Fruit fly (Drosophila melanogaster) whole organism, embryonic: ENCODE data around the gene Obp99a.

Source experiments
- Aef1 ChIP-seq: fragments of 200-800 bp; sonication (Bioruptor generic); IDR thresholded peaks from 3 replicates; pipeline ENCODE4 v1.3.6; 2022; ENCODE audit warnings: missing biosample characterization, missing genetic modification characterization
- Atf-2 ChIP-seq: fragments of 200-800 bp; sonication (Bioruptor generic); optimal IDR thresholded peaks from 2 replicates; lab custom pipeline; 2016; ENCODE audit warnings: missing biosample characterization, missing genetic modification characterization
- CG11093 ChIP-seq: fragments of 200-800 bp; sonication (Bioruptor generic); IDR thresholded peaks from 3 replicates; pipeline ENCODE4 v1.3.6; 2022; ENCODE audit warnings: missing biosample characterization, missing genetic modification characterization
- CG11696 ChIP-seq: fragments of 200-800 bp; sonication (Bioruptor generic); IDR thresholded peaks from 2 replicates; pipeline ENCODE4 v1.3.6; 2022; ENCODE audit warnings: missing biosample characterization, missing genetic modification characterization
- CG12104 ChIP-seq: fragments of 200-800 bp; sonication (Bioruptor generic); optimal IDR thresholded peaks from 3 replicates; lab custom pipeline; 2016; ENCODE audit warnings: missing biosample characterization, missing genetic modification characterization
- CG13624 ChIP-seq: fragments of 200-800 bp; sonication (Bioruptor generic); optimal IDR thresholded peaks from 2 replicates; lab custom pipeline; 2016; ENCODE audit warnings: missing biosample characterization, missing genetic modification characterization
- CG14860 ChIP-seq: fragments of 200-800 bp; sonication (Bioruptor generic); IDR thresholded peaks from 3 replicates; pipeline ENCODE4 v1.3.6; 2022; ENCODE audit warnings: missing biosample characterization, missing genetic modification characterization; ENCODE audit not compliant: partially characterized antibody
- CG16779 ChIP-seq: fragments of 200-800 bp; sonication (Bioruptor generic); IDR thresholded peaks from 2 replicates; pipeline ENCODE4 v1.3.6; 2022; ENCODE audit warnings: missing biosample characterization, missing genetic modification characterization
- CG17802 ChIP-seq: fragments of 200-800 bp; sonication (Bioruptor generic); optimal IDR thresholded peaks from 2 replicates; lab custom pipeline; 2018; ENCODE audit warnings: missing biosample characterization, mild to moderate bottlenecking, missing genetic modification characterization, moderate library complexity
- CG2120 ChIP-seq: fragments of 200-800 bp; sonication (Bioruptor generic); optimal IDR thresholded peaks from 3 replicates; lab custom pipeline; 2016; ENCODE audit warnings: missing biosample characterization, missing genetic modification characterization
- CG2678 ChIP-seq: fragments of 200-800 bp; sonication (Bioruptor generic); optimal IDR thresholded peaks from 3 replicates; lab custom pipeline; 2019; ENCODE audit warnings: missing biosample characterization, mild to moderate bottlenecking, missing genetic modification characterization, moderate library complexity
- CG4328 ChIP-seq: fragments of 200-800 bp; sonication (Bioruptor generic); optimal IDR thresholded peaks from 3 replicates; lab custom pipeline; 2017; ENCODE audit warnings: missing biosample characterization, missing genetic modification reagents, missing genetic modification characterization
- CG4404 ChIP-seq: fragments of 200-800 bp; sonication (Bioruptor generic); IDR thresholded peaks from 2 replicates; pipeline ENCODE4 v1.3.6; 2022; ENCODE audit warnings: missing biosample characterization, missing genetic modification characterization
- CG5180 ChIP-seq: fragments of 200-800 bp; sonication (Bioruptor generic); optimal IDR thresholded peaks from 3 replicates; lab custom pipeline; 2017; ENCODE audit warnings: missing biosample characterization, missing genetic modification characterization, mild to moderate bottlenecking, moderate library complexity, missing genetic modification reagents
- CG6654 ChIP-seq: fragments of 200-800 bp; sonication (Bioruptor generic); optimal IDR thresholded peaks from 2 replicates; lab custom pipeline; 2017; ENCODE audit warnings: missing biosample characterization, mild to moderate bottlenecking, missing genetic modification characterization
- CG7271 ChIP-seq: fragments of 200-800 bp; sonication (Bioruptor generic); optimal IDR thresholded peaks from 2 replicates; lab custom pipeline; 2018; ENCODE audit warnings: missing biosample characterization, mild to moderate bottlenecking, missing genetic modification characterization, moderate library complexity
- CG8765 ChIP-seq: fragments of 200-800 bp; sonication (Bioruptor generic); IDR thresholded peaks from 2 replicates; pipeline ENCODE4 v1.3.6; 2022; ENCODE audit warnings: missing biosample characterization, missing genetic modification characterization
- CG9437 ChIP-seq: fragments of 200-800 bp; sonication (Bioruptor generic); optimal IDR thresholded peaks from 2 replicates; lab custom pipeline; 2018; ENCODE audit warnings: missing biosample characterization, mild to moderate bottlenecking, missing genetic modification characterization
- CG9609 ChIP-seq: fragments of 200-800 bp; sonication (Bioruptor generic); optimal IDR thresholded peaks from 3 replicates; lab custom pipeline; 2016; ENCODE audit warnings: missing biosample characterization, missing genetic modification characterization
- CHES-1-like ChIP-seq: fragments of 200-800 bp; sonication (Bioruptor generic); optimal IDR thresholded peaks from 2 replicates; lab custom pipeline; 2016; ENCODE audit warnings: missing biosample characterization, missing genetic modification characterization
- Camta ChIP-seq: fragments of 200-800 bp; sonication (Bioruptor generic); optimal IDR thresholded peaks from 2 replicates; lab custom pipeline; 2016; ENCODE audit warnings: missing biosample characterization, missing genetic modification characterization
- Doc3 ChIP-seq: fragments of 200-800 bp; sonication (Bioruptor generic); IDR thresholded peaks from 3 replicates; pipeline ENCODE4 v1.3.6; 2022; ENCODE audit warnings: missing biosample characterization, missing genetic modification characterization; ENCODE audit not compliant: partially characterized antibody
- Fer3 ChIP-seq: fragments of 200-800 bp; sonication (Bioruptor generic); optimal IDR thresholded peaks from 2 replicates; lab custom pipeline; 2018; ENCODE audit warnings: missing biosample characterization, mild to moderate bottlenecking, missing genetic modification characterization, moderate library complexity
- MBD-R2 ChIP-seq: fragments of 200-800 bp; sonication (Bioruptor generic); IDR thresholded peaks from 2 replicates; pipeline ENCODE4 v1.3.6; 2022; ENCODE audit warnings: missing biosample characterization, missing genetic modification characterization
- MTF-1 ChIP-seq: fragments of 200-800 bp; sonication (Bioruptor generic); optimal IDR thresholded peaks from 2 replicates; lab custom pipeline; 2018; ENCODE audit warnings: missing biosample characterization, mild to moderate bottlenecking, missing genetic modification characterization, borderline replicate concordance
- NC2β ChIP-seq: fragments of 200-800 bp; sonication (Bioruptor generic); optimal IDR thresholded peaks from 2 replicates; lab custom pipeline; 2016; ENCODE audit warnings: missing biosample characterization, missing genetic modification characterization
- Pdp1 ChIP-seq, 2 experiments: fragments of 200-800 bp; sonication (Bioruptor generic); optimal IDR thresholded peaks; 3 replicates each; lab custom pipeline; 2016; ENCODE audit warnings: missing biosample characterization in 2 of 2, missing genetic modification characterization in 2 of 2, mild to moderate bottlenecking in 1 of 2, moderate library complexity in 1 of 2
- Sin3A ChIP-seq: fragments of >200 bp; optimal IDR thresholded peaks from 2 replicates; lab custom pipeline; 2018
- Sry-β ChIP-seq: fragments of 200-800 bp; sonication (Bioruptor generic); optimal IDR thresholded peaks from 2 replicates; lab custom pipeline; 2018; ENCODE audit warnings: missing biosample characterization, mild to moderate bottlenecking, missing genetic modification characterization, moderate library complexity
- TFAM ChIP-seq: fragments of 200-800 bp; sonication (Bioruptor generic); optimal IDR thresholded peaks from 2 replicates; lab custom pipeline; 2017; ENCODE audit warnings: missing biosample characterization, missing genetic modification characterization, inconsistent platforms
- caup ChIP-seq: fragments of 200-800 bp; sonication (Bioruptor generic); optimal IDR thresholded peaks from 3 replicates; lab custom pipeline; 2017; ENCODE audit warnings: missing biosample characterization, mild to moderate bottlenecking, missing genetic modification characterization, moderate library complexity; ENCODE audit not compliant: severe bottlenecking
- cg ChIP-seq: fragments of 200-800 bp; sonication (Bioruptor generic); optimal IDR thresholded peaks from 3 replicates; lab custom pipeline; 2019; ENCODE audit warnings: missing biosample characterization, mild to moderate bottlenecking, missing genetic modification characterization, moderate library complexity
- chn ChIP-seq: fragments of 200-800 bp; sonication (Bioruptor generic); optimal IDR thresholded peaks from 2 replicates; lab custom pipeline; 2016; ENCODE audit warnings: missing biosample characterization, missing genetic modification characterization
- crp ChIP-seq, 2 experiments: fragments of 200-800 bp; sonication (Bioruptor generic); optimal IDR thresholded peaks; 2 replicates in 1 of 2; 3 replicates in 1 of 2; lab custom pipeline; 2017; ENCODE audit warnings: missing biosample characterization in 2 of 2, missing genetic modification characterization in 2 of 2, mild to moderate bottlenecking in 1 of 2, moderate library complexity in 1 of 2
- esg ChIP-seq: fragments of 200-800 bp; sonication (Bioruptor generic); conservative IDR thresholded peaks from 2 replicates; pipeline ENCODE4 v1.3.6; 2022; ENCODE audit warnings: missing biosample characterization, missing genetic modification characterization
- fd3F ChIP-seq: fragments of 200-800 bp; sonication (Bioruptor generic); optimal IDR thresholded peaks from 2 replicates; lab custom pipeline; 2018; ENCODE audit warnings: missing biosample characterization, mild to moderate bottlenecking, missing genetic modification characterization, moderate library complexity
- hbn ChIP-seq: fragments of 200-800 bp; sonication (Bioruptor generic); IDR thresholded peaks from 2 replicates; pipeline ENCODE4 v1.3.6; 2022; ENCODE audit warnings: missing biosample characterization, missing genetic modification characterization; ENCODE audit not compliant: partially characterized antibody
- lola ChIP-seq, 3 experiments: fragments of >200 bp in 2 of 3; fragments of 200-800 bp in 1 of 3; sonication (Bioruptor generic) in 1 of 3; optimal IDR thresholded peaks; 2 replicates each; lab custom pipeline; 2017 to 2019; ENCODE audit warnings: missing biosample characterization in 3 of 3, missing genetic modification characterization in 3 of 3, mild to moderate bottlenecking in 1 of 3, moderate library complexity in 1 of 3
- nerfin-2 ChIP-seq: fragments of 200-800 bp; sonication (Bioruptor generic); IDR thresholded peaks from 2 replicates; pipeline ENCODE4 v1.3.6; 2022; ENCODE audit warnings: missing biosample characterization, missing genetic modification characterization; ENCODE audit not compliant: partially characterized antibody
- nom ChIP-seq: fragments of 200-800 bp; sonication (Bioruptor generic); optimal IDR thresholded peaks from 2 replicates; lab custom pipeline; 2017; ENCODE audit warnings: missing biosample characterization, missing genetic modification characterization, mild to moderate bottlenecking, moderate library complexity, missing genetic modification reagents
- pan ChIP-seq, 4 experiments: fragments of >200 bp in 3 of 4; fragments of 200-800 bp in 1 of 4; sonication (Bioruptor generic) in 1 of 4; optimal IDR thresholded peaks in 3 of 4; IDR thresholded peaks in 1 of 4; 2 replicates each; pipeline versions ENCODE4 v1.3.6 to Lab custom; 2017 to 2022; ENCODE audit warnings: missing biosample characterization in 2 of 4, missing genetic modification characterization in 2 of 4, mixed read lengths in 1 of 4
- phol ChIP-seq: fragments of 200-800 bp; sonication (Bioruptor generic); optimal IDR thresholded peaks from 3 replicates; lab custom pipeline; 2018; ENCODE audit warnings: missing biosample characterization, mild to moderate bottlenecking, missing genetic modification characterization, moderate library complexity
- scrt ChIP-seq: fragments of 200-800 bp; sonication (Bioruptor generic); optimal IDR thresholded peaks from 2 replicates; lab custom pipeline; 2018; ENCODE audit warnings: missing biosample characterization, mild to moderate bottlenecking, missing genetic modification characterization, moderate library complexity
- so ChIP-seq: fragments of 200-800 bp; sonication (Bioruptor generic); IDR thresholded peaks from 3 replicates; pipeline ENCODE4 v1.3.6; 2022; ENCODE audit warnings: missing biosample characterization, missing genetic modification characterization
- tna ChIP-seq: fragments of 200-800 bp; sonication (Bioruptor generic); IDR thresholded peaks from 2 replicates; pipeline ENCODE4 v1.3.6; 2022; ENCODE audit warnings: missing biosample characterization, missing genetic modification characterization; ENCODE audit not compliant: partially characterized antibody
- ttk ChIP-seq: fragments of 200-800 bp; sonication (Bioruptor generic); IDR thresholded peaks from 2 replicates; pipeline ENCODE4 v2.1.2; 2022; ENCODE audit warnings: missing biosample characterization, missing genetic modification characterization
- twi ChIP-seq: fragments of 200-800 bp; optimal IDR thresholded peaks from 2 replicates; lab custom pipeline; 2019; ENCODE audit warnings: missing biosample characterization, mild to moderate bottlenecking, missing genetic modification characterization, moderate library complexity
- wek ChIP-seq: fragments of 200-800 bp; sonication (Bioruptor generic); optimal IDR thresholded peaks from 3 replicates; lab custom pipeline; 2018; ENCODE audit warnings: missing biosample characterization, mild to moderate bottlenecking, missing genetic modification characterization, moderate library complexity
- zfh2 ChIP-seq: fragments of 200-800 bp; sonication (Bioruptor generic); optimal IDR thresholded peaks from 2 replicates; lab custom pipeline; 2016; ENCODE audit warnings: missing biosample characterization, missing genetic modification characterization

Obp99a gene

dm6 chr3R:29651488-29651887 lies 20.0 kb upstream of the Obp99a start (continued):
- peak; percentile 3 for TF ChIP-seq cg (GFP tag; lab: Kevin White, UChicago)
- peak; percentile 22; the same call in 1 of the 2 replicates for TF ChIP-seq CG4404
- TF ChIP-seq CG17802 (tag; lab: Kevin White, UChicago): no peak
- TF ChIP-seq caup: peak; percentile 55
- no peak for TF ChIP-seq CG11696
- no peak for TF ChIP-seq CG7271 (tag; lab: Kevin White, UChicago)
- TF ChIP-seq CG2678 (tag; lab: Kevin White, UChicago): peak; percentile 64
- no peak for TF ChIP-seq TFAM (GFP tag; lab: Kevin White, UChicago)
- no peak for TF ChIP-seq CG9609 (GFP tag; lab: Kevin White, UChicago)
- TF ChIP-seq Sry-β (GFP tag; lab: Kevin White, UChicago): no peak
- TF ChIP-seq CG16779: no peak
- no peak for TF ChIP-seq twi (tag; lab: Kevin White, UChicago)
- TF ChIP-seq CG6654: no peak
- no peak for TF ChIP-seq NC2β (GFP tag; lab: Kevin White, UChicago)
- TF ChIP-seq CG13624: peak; percentile 15
- no peak; the same call in 1 of the 2 replicates for TF ChIP-seq esg
- no peak for TF ChIP-seq CG12104
- no peak for TF ChIP-seq pan (optimal IDR thresholded peaks at IDR 0.05; lab: Kevin White, UChicago)
- peak in 1 of 2 experiments; percentile 54 for TF ChIP-seq pan (GFP tag; optimal IDR thresholded peaks at IDR 0.05 in 1 of 2, IDR thresholded peaks at IDR 0.05 in 1 of 2)
- TF ChIP-seq hbn (GFP tag; lab: Robert Waterston, UW): no peak
- peak; percentile 48 for TF ChIP-seq Fer3 (tag; lab: Kevin White, UChicago)
- TF ChIP-seq CHES-1-like (GFP tag; lab: Kevin White, UChicago): peak; percentile 22
- TF ChIP-seq so (GFP tag; lab: Robert Waterston, UW): 0 out of 3 replicates have a peak, but pooled peaks have one; percentile 49
- TF ChIP-seq CG14860: no peak
- TF ChIP-seq nom (GFP tag; lab: Kevin White, UChicago): no peak
- TF ChIP-seq Atf-2 (GFP tag; lab: Kevin White, UChicago): no peak
- TF ChIP-seq Doc3 (GFP tag; lab: Robert Waterston, UW): no peak
- no peak for TF ChIP-seq CG8765 (GFP tag; lab: Robert Waterston, UW)
- TF ChIP-seq zfh2 (GFP tag; lab: Kevin White, UChicago): no peak
- TF ChIP-seq CG5180: no peak
- no peak for TF ChIP-seq chn (GFP tag; lab: Kevin White, UChicago)
- TF ChIP-seq scrt (GFP tag; lab: Kevin White, UChicago): peak; percentile 41
- TF ChIP-seq CG11093 (GFP tag; lab: Robert Waterston, UW): no peak
- TF ChIP-seq phol (tag; lab: Kevin White, UChicago): peak; percentile 6
- peak; percentile 23; the same call in 1 of the 2 replicates for TF ChIP-seq MBD-R2 (GFP tag; lab: Robert Waterston, UW)
- TF ChIP-seq Aef1 (GFP tag; lab: Robert Waterston, UW): peak; percentile 16; the same call in 1 of the 3 replicates
- TF ChIP-seq tna (GFP tag; lab: Robert Waterston, UW): no peak
- no peak for TF ChIP-seq wek (GFP tag; lab: Kevin White, UChicago)
- no peak for TF ChIP-seq lola (GFP tag; optimal IDR thresholded peaks at IDR 0.05; lab: Kevin White, UChicago)
- TF ChIP-seq Pdp1 (GFP tag; optimal IDR thresholded peaks at IDR 0.05; lab: Kevin White, UChicago): peak in 1 of 2 experiments; percentile 15
- TF ChIP-seq CG4328: no peak
- TF ChIP-seq Sin3A (lab: Kevin White, UChicago): no peak
- no peak for TF ChIP-seq MTF-1
- TF ChIP-seq CG9437 (GFP tag; lab: Kevin White, UChicago): no peak
- peak; percentile 39; the same call in 1 of the 2 replicates for TF ChIP-seq ttk (GFP tag; lab: Robert Waterston, UW)
- no peak for TF ChIP-seq Camta (GFP tag; lab: Kevin White, UChicago)
- TF ChIP-seq CG2120: peak; percentile 42
- no peak for TF ChIP-seq fd3F (GFP tag; lab: Kevin White, UChicago)
- no peak for TF ChIP-seq nerfin-2
- no peak for TF ChIP-seq crp (GFP tag; optimal IDR thresholded peaks at IDR 0.05; lab: Kevin White, UChicago)
